Worm (Caenorhabditis elegans) whole organism, L3 larva: ENCODE data around the gene clec-263.

ENCODE experiments used
- ZK546.5 ChIP-seq: sonication (generic microtip); optimal IDR thresholded peaks from 2 replicates; lab custom pipeline; 2017; ENCODE audit warnings: missing biosample characterization, missing genetic modification characterization
- elt-1 ChIP-seq: fragments of 150-350 bp; optimal IDR thresholded peaks from 2 replicates; lab custom pipeline; 2014; ENCODE audit warnings: missing biosample characterization, missing genetic modification characterization
- fos-1 ChIP-seq: fragments of 150-350 bp; optimal IDR thresholded peaks from 2 replicates; lab custom pipeline; 2014; ENCODE audit warnings: missing biosample characterization, missing genetic modification characterization
- mdl-1 ChIP-seq: fragments of 150-350 bp; optimal IDR thresholded peaks from 2 replicates; lab custom pipeline; 2014; ENCODE audit warnings: missing biosample characterization, missing genetic modification characterization
- nhr-11 ChIP-seq: fragments of 150-350 bp; optimal IDR thresholded peaks from 2 replicates; lab custom pipeline; 2014; ENCODE audit warnings: missing biosample characterization, missing genetic modification characterization
- nhr-77 ChIP-seq: fragments of 150-350 bp; optimal IDR thresholded peaks from 2 replicates; lab custom pipeline; 2014; ENCODE audit warnings: missing biosample characterization, missing genetic modification characterization
- unc-62 ChIP-seq: fragments of 150-350 bp; sonication (generic microtip); optimal IDR thresholded peaks from 4 replicates; lab custom pipeline; 2014; ENCODE audit warnings: missing biosample characterization, missing genetic modification reagents, missing genetic modification characterization

- TF ChIP-seq ZK546.5 (tag; lab: Kevin White, UChicago) (no peak), unc-62 (no peak), mdl-1 (no peak), fos-1 (tag; lab: Kevin White, UChicago) (no peak), nhr-11 (tag; lab: Kevin White, UChicago) (no peak), elt-1 (tag; lab: Kevin White, UChicago) (no peak), nhr-77 (tag; lab: Kevin White, UChicago) (no peak)
Observed at ce11 chrV:20594746-20595145, 20.3 kb downstream of the clec-263 start, which contains the start of gene F26F2.10.
